Worm (Caenorhabditis elegans): ENCODE data around the gene lst-5.

DNA sequence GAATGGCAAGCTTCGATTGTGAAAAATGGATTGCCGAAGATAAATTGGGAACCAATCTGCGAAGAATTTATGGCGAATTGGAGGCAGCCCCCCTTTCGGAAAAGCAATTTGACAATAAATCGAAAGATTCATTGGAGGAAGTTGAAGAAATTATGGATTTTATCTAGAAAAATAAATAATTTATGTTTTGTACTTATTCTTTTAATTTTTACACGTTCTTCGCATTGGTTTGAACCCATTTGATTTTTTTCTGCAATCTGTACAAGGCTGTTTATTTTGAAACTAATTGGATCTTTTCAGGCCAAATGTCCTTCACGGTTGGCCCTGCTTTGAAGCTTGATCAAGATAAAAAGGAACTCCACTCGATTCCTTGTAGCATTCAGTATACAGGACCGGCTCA, 30.3 kb downstream of the lst-5 start, which contains the start of gene ZK1127.13:
- TF ChIP-seq set-16 (GFP tag; IDR thresholded peaks at IDR 0.05) = no peak
- no peak for TF ChIP-seq lin-39 (tag; optimal IDR thresholded peaks at IDR 0.05)
- TF ChIP-seq mxl-2 (GFP tag; conservative IDR thresholded peaks at IDR 0.05) = no peak
- no peak for TF ChIP-seq ama-1 (optimal IDR thresholded peaks at IDR 0.05)
- TF ChIP-seq jun-1 (tag; optimal IDR thresholded peaks at IDR 0.05) = no peak
- TF ChIP-seq daf-16 (GFP tag; optimal IDR thresholded peaks at IDR 0.05) = no peak
- no peak for TF ChIP-seq daf-16 (tag; optimal IDR thresholded peaks at IDR 0.05)
- no peak for TF ChIP-seq nhr-76 (tag; optimal IDR thresholded peaks at IDR 0.05)
- no peak for TF ChIP-seq F49E8.2 (tag; optimal IDR thresholded peaks at IDR 0.05; ENCODE audit: borderline replicate concordance)
- no peak for TF ChIP-seq skn-1 (tag; optimal IDR thresholded peaks at IDR 0.05)
- TF ChIP-seq ces-1 (GFP tag; optimal IDR thresholded peaks at IDR 0.05) = no peak
- no peak for TF ChIP-seq attf-4 (tag; optimal IDR thresholded peaks at IDR 0.05)

Measured in whole organism, L4 larva.